Worm (Caenorhabditis elegans) whole organism, L2 larva: Measurements from ENCODE around the gene nspc-5.

ENCODE experiments used
- ceh-82 ChIP-seq: fragments of 150-350 bp; optimal IDR thresholded peaks from 2 replicates; lab custom pipeline; 2014; ENCODE audit warnings: missing biosample characterization, missing genetic modification characterization
- elt-1 ChIP-seq: fragments of 150-350 bp; optimal IDR thresholded peaks from 2 replicates; lab custom pipeline; 2014; ENCODE audit warnings: missing biosample characterization, missing genetic modification characterization
- mab-5 ChIP-seq: fragments of 150-350 bp; optimal IDR thresholded peaks from 2 replicates; lab custom pipeline; 2014; ENCODE audit warnings: missing biosample characterization, missing genetic modification characterization
- unc-62 ChIP-seq: fragments of 150-350 bp; optimal IDR thresholded peaks from 2 replicates; lab custom pipeline; 2014; ENCODE audit warnings: missing biosample characterization, missing genetic modification reagents, missing genetic modification characterization

ce11 chrX:8581447-8581846, 42.9 kb downstream of the nspc-5 start, which contains the start of gene F18E9.8:
- TF ChIP-seq unc-62 (GFP tag; lab: Kevin White, UChicago) (no peak), elt-1 (tag; lab: Kevin White, UChicago) (no peak), ceh-82 (tag; lab: Kevin White, UChicago) (no peak), mab-5 (tag; lab: Kevin White, UChicago) (no peak)
